Fruit fly (Drosophila melanogaster): Measurements from ENCODE around the gene Pi3K92E.

The Pi3K92E gene

DNA sequence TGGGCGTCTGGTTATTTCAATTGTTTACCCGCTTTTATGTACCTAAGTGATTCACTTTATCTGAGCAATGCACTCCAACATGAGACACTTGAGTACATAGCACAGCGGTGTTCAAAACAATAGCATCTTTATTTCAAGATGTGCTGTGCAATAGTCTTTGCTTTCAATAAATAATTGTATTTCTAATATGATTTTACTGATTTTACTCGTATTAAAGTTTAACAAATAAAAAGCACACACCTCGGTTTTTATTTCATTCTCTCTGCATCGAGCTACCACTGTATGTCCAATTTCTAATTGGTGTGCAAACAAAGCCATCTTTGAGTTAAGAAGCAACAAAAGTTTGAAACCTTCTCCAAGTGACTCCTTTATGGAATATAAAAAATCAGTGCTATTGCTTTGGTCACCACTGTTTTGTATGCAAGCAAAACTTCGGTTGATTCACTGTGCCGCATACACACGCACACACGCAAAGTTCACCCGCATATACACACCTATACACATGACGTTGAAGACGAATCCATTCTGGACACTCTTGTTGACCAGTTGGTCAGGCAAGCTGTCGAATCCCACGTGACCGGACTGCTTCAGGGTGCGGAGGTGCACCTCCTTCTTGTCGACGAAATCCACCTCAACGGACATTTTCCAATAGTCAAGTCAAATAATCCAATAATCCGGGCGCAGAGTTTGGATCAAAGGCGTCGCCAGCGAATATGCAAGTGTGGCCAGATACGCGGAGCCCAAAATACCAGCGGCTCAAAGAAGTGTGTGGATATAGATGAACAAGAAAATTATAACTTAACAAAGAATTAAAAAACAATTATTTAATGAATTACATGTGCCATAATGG is 46.7 kb downstream of the Pi3K92E start, which contains the start of gene Septin2 (continued):
- TF ChIP-seq aop (GFP tag; IDR thresholded peaks at IDR 0.05) (no peak), CG17912 (GFP tag; optimal IDR thresholded peaks at IDR 0.05) (no peak), CG3163 (GFP tag; optimal IDR thresholded peaks at IDR 0.05) (no peak), CG1792 (GFP tag; optimal IDR thresholded peaks at IDR 0.05) (peak; percentile 61), Aef1 (GFP tag; IDR thresholded peaks at IDR 0.05) (peak; percentile 38; the same call in 1 of the 3 replicates), CG9437 (GFP tag; optimal IDR thresholded peaks at IDR 0.05) (peak; percentile 65), CG12942 (GFP tag; optimal IDR thresholded peaks at IDR 0.05) (peak; percentile 75), p53 (GFP tag; optimal IDR thresholded peaks at IDR 0.05) (no peak), CG6683 (GFP tag; optimal IDR thresholded peaks at IDR 0.05) (peak; percentile 38), danr (GFP tag; IDR thresholded peaks at IDR 0.05) (peak; percentile 44; the same call in 1 of the 2 replicates), ase (GFP tag; IDR thresholded peaks at IDR 0.05) (peak; percentile 62; the same call in 2 of the 3 replicates), Stat92E (GFP tag; optimal IDR thresholded peaks at IDR 0.05) (no peak), Side (GFP tag; optimal IDR thresholded peaks at IDR 0.05) (peak; percentile 58), gem (tag; optimal IDR thresholded peaks at IDR 0.05) (peak; percentile 88), CG3407 (GFP tag; optimal IDR thresholded peaks at IDR 0.05) (peak; percentile 81), CG6654 (GFP tag; optimal IDR thresholded peaks at IDR 0.05) (peak; percentile 69), Scr (GFP tag; IDR thresholded peaks at IDR 0.05; ENCODE audit: partially characterized antibody) (no peak), unpg (GFP tag; optimal IDR thresholded peaks at IDR 0.05) (peak; percentile 59), ara (GFP tag; IDR thresholded peaks at IDR 0.05) (peak; percentile 77), jumu (GFP tag; optimal IDR thresholded peaks at IDR 0.05) (peak; percentile 30), NK7.1 (GFP tag; optimal IDR thresholded peaks at IDR 0.05) (peak; percentile 41), CG14965 (GFP tag; optimal IDR thresholded peaks at IDR 0.05; ENCODE audit: borderline replicate concordance) (no peak), lab (GFP tag; optimal IDR thresholded peaks at IDR 0.05) (peak; percentile 82), Sry-δ (GFP tag; optimal IDR thresholded peaks at IDR 0.05) (peak; percentile 9), ham (GFP tag; IDR thresholded peaks at IDR 0.05) (no peak), NFAT (GFP tag; IDR thresholded peaks at IDR 0.05) (no peak), da (GFP tag; optimal IDR thresholded peaks at IDR 0.05) (no peak), Neu2 (GFP tag; optimal IDR thresholded peaks at IDR 0.05; ENCODE audit: borderline replicate concordance) (no peak), CG10321 (GFP tag; IDR thresholded peaks at IDR 0.05) (peak; percentile 47; the same call in 1 of the 2 replicates), Gsc (GFP tag; IDR thresholded peaks at IDR 0.05) (peak; percentile 11; the same call in 1 of the 2 replicates), CG11723 (GFP tag; optimal IDR thresholded peaks at IDR 0.05) (peak; percentile 75), H15 (GFP tag; IDR thresholded peaks at IDR 0.05) (no peak), Max (GFP tag; optimal IDR thresholded peaks at IDR 0.05) (peak; percentile 81), lola (GFP tag; optimal IDR thresholded peaks at IDR 0.05) (peak in 1 of 3 experiments; percentile 83), hkb (optimal IDR thresholded peaks at IDR 0.05) (no peak), hkb (GFP tag; IDR thresholded peaks at IDR 0.05) (peak; percentile 82), Sin3A (optimal IDR thresholded peaks at IDR 0.05) (peak; percentile 58), zfh2 (GFP tag; optimal IDR thresholded peaks at IDR 0.05) (no peak), CG15269 (tag; optimal IDR thresholded peaks at IDR 0.05) (peak; percentile 77), sima (GFP tag; optimal IDR thresholded peaks at IDR 0.05) (no peak), CG18764 (GFP tag; optimal IDR thresholded peaks at IDR 0.05) (peak; percentile 74), CG10209 (GFP tag; optimal IDR thresholded peaks at IDR 0.05) (peak; percentile 83), Bteb2 (GFP tag; optimal IDR thresholded peaks at IDR 0.05) (peak; percentile 6), CG6854 (GFP tag; optimal IDR thresholded peaks at IDR 0.05) (peak; percentile 54), CG8281 (tag; optimal IDR thresholded peaks at IDR 0.05) (peak; percentile 53), ERR (GFP tag; optimal IDR thresholded peaks at IDR 0.05) (no peak), NC2β (GFP tag; optimal IDR thresholded peaks at IDR 0.05) (peak; percentile 64), CG5245 (GFP tag; optimal IDR thresholded peaks at IDR 0.05) (peak; percentile 42), inv (GFP tag; IDR thresholded peaks at IDR 0.05; ENCODE audit: partially characterized antibody) (no peak)

Data from whole organism, embryonic.